Fruit fly (Drosophila melanogaster) whole organism, prepupa: ENCODE measurements around the gene CG5235.

Source experiments
- CG11902 ChIP-seq: fragments of 200-800 bp; sonication (Bioruptor generic); optimal IDR thresholded peaks from 3 replicates; lab custom pipeline; 2016; ENCODE audit warnings: missing biosample characterization, missing genetic modification characterization
- CG16779 ChIP-seq: fragments of 200-800 bp; sonication (Bioruptor generic); optimal IDR thresholded peaks from 3 replicates; lab custom pipeline; 2017; ENCODE audit warnings: missing biosample characterization, mild to moderate bottlenecking, missing genetic modification characterization
- CG31627 ChIP-seq: fragments of 200-800 bp; sonication (Bioruptor generic); optimal IDR thresholded peaks from 3 replicates; lab custom pipeline; 2016; ENCODE audit warnings: missing biosample characterization, missing genetic modification characterization
- CG6792 ChIP-seq: fragments of 200-800 bp; sonication (Bioruptor generic); optimal IDR thresholded peaks from 3 replicates; lab custom pipeline; 2016; ENCODE audit warnings: missing biosample characterization, missing genetic modification characterization
- CG6808 ChIP-seq: fragments of 200-800 bp; sonication (Bioruptor generic); optimal IDR thresholded peaks from 3 replicates; lab custom pipeline; 2017; ENCODE audit warnings: missing biosample characterization, missing genetic modification characterization, mild to moderate bottlenecking, moderate library complexity, missing genetic modification reagents
- CG9139 ChIP-seq: fragments of 200-800 bp; sonication (Bioruptor generic); optimal IDR thresholded peaks from 3 replicates; lab custom pipeline; 2017; ENCODE audit warnings: missing biosample characterization, mild to moderate bottlenecking, missing genetic modification characterization
- Eip75B ChIP-seq: fragments of 200-800 bp; sonication (Bioruptor generic); optimal IDR thresholded peaks from 3 replicates; lab custom pipeline; 2016; ENCODE audit warnings: missing biosample characterization, missing genetic modification characterization
- Sox14 ChIP-seq: fragments of 200-800 bp; sonication (Bioruptor generic); optimal IDR thresholded peaks from 3 replicates; lab custom pipeline; 2016; ENCODE audit warnings: missing biosample characterization, missing genetic modification characterization
- dac ChIP-seq: fragments of 200-800 bp; sonication (Bioruptor generic); optimal IDR thresholded peaks from 2 replicates; lab custom pipeline; 2017; ENCODE audit warnings: missing biosample characterization, mild to moderate bottlenecking, missing genetic modification characterization
- fd59A ChIP-seq: fragments of 200-800 bp; sonication (Bioruptor generic); optimal IDR thresholded peaks from 2 replicates; lab custom pipeline; 2017; ENCODE audit warnings: missing biosample characterization, mild to moderate bottlenecking, missing genetic modification characterization, missing genetic modification reagents
- fkh ChIP-seq: fragments of 200-800 bp; sonication (Bioruptor generic); optimal IDR thresholded peaks from 3 replicates; lab custom pipeline; 2017; ENCODE audit warnings: missing biosample characterization, mild to moderate bottlenecking, missing genetic modification characterization, moderate library complexity
- ss ChIP-seq, 2 experiments: fragments of 200-800 bp; sonication (Bioruptor generic); optimal IDR thresholded peaks; 2 replicates in 1 of 2; 3 replicates in 1 of 2; lab custom pipeline; 2017 to 2018; ENCODE audit warnings: mild to moderate bottlenecking in 2 of 2, missing biosample characterization in 2 of 2, missing genetic modification characterization in 2 of 2, moderate library complexity in 1 of 2
- svp ChIP-seq: fragments of 200-800 bp; sonication (Bioruptor generic); peaks from one replicate; lab custom pipeline; 2016; ENCODE audit warnings: missing biosample characterization, missing genetic modification characterization

DNA sequence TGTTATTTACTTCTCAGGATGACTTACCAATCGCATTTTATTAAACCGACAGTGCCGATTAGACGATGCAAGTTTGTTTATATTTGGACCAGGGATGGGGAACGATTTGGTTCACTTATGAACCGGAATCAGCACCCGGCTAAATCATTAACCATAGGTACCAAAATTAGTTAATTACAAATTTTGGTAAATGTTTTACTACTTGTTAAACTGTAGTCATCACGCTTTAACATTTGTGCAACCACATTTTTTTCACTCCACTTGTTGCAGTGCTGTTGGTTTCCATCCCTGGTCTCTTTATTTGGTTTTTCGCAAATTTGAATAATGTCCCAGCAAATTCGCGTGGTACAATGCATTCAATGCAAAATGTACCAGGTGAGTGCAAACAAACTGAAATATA, 15.3 kb upstream of the CG5235 start, which contains the start of the genes IntS9 and CG43295:
- TF ChIP-seq CG11902 (GFP tag; lab: Kevin White, UChicago) (peak; percentile 71), Sox14 (GFP tag; lab: Kevin White, UChicago) (peak; percentile 97), fd59A (GFP tag; lab: Kevin White, UChicago) (peak; percentile 58), CG16779 (no peak), CG6792 (GFP tag; lab: Kevin White, UChicago) (peak; percentile 85), CG31627 (GFP tag; lab: Kevin White, UChicago) (peak; percentile 92), CG6808 (no peak), Eip75B (GFP tag; lab: Kevin White, UChicago) (no peak), fkh (peak; percentile 46), CG9139 (GFP tag; lab: Kevin White, UChicago) (no peak), ss (GFP tag; optimal IDR thresholded peaks at IDR 0.05; lab: Kevin White, UChicago) (no peak), dac (GFP tag; lab: Kevin White, UChicago) (no peak), svp (GFP tag; lab: Kevin White, UChicago) (no peak)
